Fruit fly (Drosophila melanogaster) whole organism, prepupa: ENCODE measurements around the gene Nipsnap.

Experiments
- Blimp-1 ChIP-seq: fragments of 200-800 bp; sonication (Bioruptor generic); optimal IDR thresholded peaks from 3 replicates; lab custom pipeline; 2017; ENCODE audit warnings: missing biosample characterization, missing genetic modification characterization, mild to moderate bottlenecking, moderate library complexity, missing genetic modification reagents
- CG10669 ChIP-seq: fragments of 200-800 bp; sonication (Bioruptor generic); optimal IDR thresholded peaks from 3 replicates; lab custom pipeline; 2018; ENCODE audit warnings: missing biosample characterization, mild to moderate bottlenecking, missing genetic modification characterization, moderate library complexity
- CG11762 ChIP-seq: fragments of 200-800 bp; sonication (Bioruptor generic); optimal IDR thresholded peaks from 3 replicates; lab custom pipeline; 2016; ENCODE audit warnings: missing biosample characterization, missing genetic modification characterization; ENCODE audit not compliant: insufficient read depth
- CG16779 ChIP-seq: fragments of 200-800 bp; sonication (Bioruptor generic); optimal IDR thresholded peaks from 3 replicates; lab custom pipeline; 2017; ENCODE audit warnings: missing biosample characterization, mild to moderate bottlenecking, missing genetic modification characterization
- CG3032 ChIP-seq: fragments of 200-800 bp; optimal IDR thresholded peaks from 2 replicates; lab custom pipeline; 2019; ENCODE audit warnings: missing biosample characterization, mild to moderate bottlenecking, missing genetic modification characterization, moderate library complexity
- CG31627 ChIP-seq: fragments of 200-800 bp; sonication (Bioruptor generic); optimal IDR thresholded peaks from 3 replicates; lab custom pipeline; 2016; ENCODE audit warnings: missing biosample characterization, missing genetic modification characterization
- CG32006 ChIP-seq: fragments of 200-800 bp; sonication (Bioruptor generic); optimal IDR thresholded peaks from 3 replicates; lab custom pipeline; 2017; ENCODE audit warnings: missing biosample characterization, mild to moderate bottlenecking, missing genetic modification characterization
- CG34406 ChIP-seq: fragments of 200-800 bp; sonication (Bioruptor generic); optimal IDR thresholded peaks from 3 replicates; lab custom pipeline; 2016; ENCODE audit warnings: missing biosample characterization, missing genetic modification characterization
- CG3919 ChIP-seq: fragments of 200-800 bp; sonication (Bioruptor generic); optimal IDR thresholded peaks from 3 replicates; lab custom pipeline; 2016; ENCODE audit warnings: missing biosample characterization, missing genetic modification characterization
- CG4318 ChIP-seq: fragments of 200-800 bp; sonication (Bioruptor generic); optimal IDR thresholded peaks from 3 replicates; lab custom pipeline; 2017; ENCODE audit warnings: missing biosample characterization, mild to moderate bottlenecking, missing genetic modification characterization
- CG6163 ChIP-seq: fragments of 200-800 bp; sonication (Bioruptor generic); IDR thresholded peaks from 3 replicates; pipeline ENCODE4 v1.3.6; 2022; ENCODE audit warnings: missing biosample characterization, missing genetic modification characterization
- CG6276 ChIP-seq: fragments of 200-800 bp; sonication (Bioruptor generic); optimal IDR thresholded peaks from 2 replicates; lab custom pipeline; 2017; ENCODE audit warnings: missing biosample characterization, mild to moderate bottlenecking, missing genetic modification characterization
- CG6792 ChIP-seq: fragments of 200-800 bp; sonication (Bioruptor generic); optimal IDR thresholded peaks from 3 replicates; lab custom pipeline; 2016; ENCODE audit warnings: missing biosample characterization, missing genetic modification characterization
- CG6808 ChIP-seq: fragments of 200-800 bp; sonication (Bioruptor generic); optimal IDR thresholded peaks from 3 replicates; lab custom pipeline; 2017; ENCODE audit warnings: missing biosample characterization, missing genetic modification characterization, mild to moderate bottlenecking, moderate library complexity, missing genetic modification reagents
- CG7368 ChIP-seq: fragments of 200-800 bp; sonication (Bioruptor generic); optimal IDR thresholded peaks from 3 replicates; lab custom pipeline; 2016; ENCODE audit warnings: missing biosample characterization, missing genetic modification characterization
- CG8119 ChIP-seq: fragments of 200-800 bp; sonication (Bioruptor generic); IDR thresholded peaks from 3 replicates; pipeline ENCODE4 v1.3.6; 2022; ENCODE audit warnings: missing biosample characterization, missing genetic modification characterization
- CG8319 ChIP-seq: fragments of 200-800 bp; sonication (Bioruptor generic); optimal IDR thresholded peaks from 3 replicates; lab custom pipeline; 2016; ENCODE audit warnings: missing biosample characterization, missing genetic modification characterization
- CG8632 ChIP-seq: fragments of 200-800 bp; sonication (Bioruptor generic); optimal IDR thresholded peaks from 3 replicates; lab custom pipeline; 2016; ENCODE audit warnings: missing biosample characterization, missing genetic modification characterization
- CG9139 ChIP-seq: fragments of 200-800 bp; sonication (Bioruptor generic); optimal IDR thresholded peaks from 3 replicates; lab custom pipeline; 2017; ENCODE audit warnings: missing biosample characterization, mild to moderate bottlenecking, missing genetic modification characterization
- Eip78C ChIP-seq: fragments of 200-800 bp; sonication (Bioruptor generic); peaks from one replicate; lab custom pipeline; 2016; ENCODE audit warnings: missing biosample characterization, missing genetic modification characterization
- Ets21C ChIP-seq: fragments of 200-800 bp; sonication (Bioruptor generic); optimal IDR thresholded peaks from 3 replicates; lab custom pipeline; 2016; ENCODE audit warnings: missing biosample characterization, missing genetic modification characterization
- Ets96B ChIP-seq: fragments of 200-800 bp; optimal IDR thresholded peaks from 2 replicates; lab custom pipeline; 2019; ENCODE audit warnings: missing biosample characterization, mild to moderate bottlenecking, missing genetic modification characterization, moderate library complexity
- Hr38 ChIP-seq: sonication (Bioruptor generic); optimal IDR thresholded peaks from 2 replicates; lab custom pipeline; 2016; ENCODE audit warnings: missing biosample characterization, missing genetic modification characterization
- Hr4 ChIP-seq: fragments of 200-800 bp; sonication (Bioruptor generic); optimal IDR thresholded peaks from 3 replicates; lab custom pipeline; 2016; ENCODE audit warnings: missing biosample characterization, missing genetic modification characterization
- Met ChIP-seq: fragments of 200-800 bp; sonication (Bioruptor generic); optimal IDR thresholded peaks from 3 replicates; lab custom pipeline; 2016; ENCODE audit warnings: missing biosample characterization, missing genetic modification characterization
- OdsH ChIP-seq: fragments of 200-800 bp; sonication (Bioruptor generic); optimal IDR thresholded peaks from 3 replicates; lab custom pipeline; 2016; ENCODE audit warnings: missing biosample characterization, missing genetic modification characterization
- Smox ChIP-seq: fragments of 200-800 bp; sonication (Bioruptor generic); optimal IDR thresholded peaks from 3 replicates; lab custom pipeline; 2016; ENCODE audit warnings: missing biosample characterization, missing genetic modification characterization
- achi ChIP-seq: fragments of 200-800 bp; sonication (Bioruptor generic); optimal IDR thresholded peaks from 3 replicates; lab custom pipeline; 2016; ENCODE audit warnings: missing biosample characterization, missing genetic modification characterization
- acj6 ChIP-seq: fragments of 200-800 bp; sonication (Bioruptor generic); optimal IDR thresholded peaks from 3 replicates; lab custom pipeline; 2016; ENCODE audit warnings: missing biosample characterization, missing genetic modification characterization
- cyc ChIP-seq: fragments of 200-800 bp; sonication (Bioruptor generic); optimal IDR thresholded peaks from 3 replicates; lab custom pipeline; 2016; ENCODE audit warnings: missing biosample characterization, missing genetic modification characterization
- eg ChIP-seq: fragments of 200-800 bp; sonication (Bioruptor generic); IDR thresholded peaks from 3 replicates; pipeline ENCODE4 v1.3.6; 2022; ENCODE audit warnings: missing biosample characterization, missing genetic modification characterization
- fd59A ChIP-seq: fragments of 200-800 bp; sonication (Bioruptor generic); optimal IDR thresholded peaks from 2 replicates; lab custom pipeline; 2017; ENCODE audit warnings: missing biosample characterization, mild to moderate bottlenecking, missing genetic modification characterization, missing genetic modification reagents
- fkh ChIP-seq: fragments of 200-800 bp; sonication (Bioruptor generic); optimal IDR thresholded peaks from 3 replicates; lab custom pipeline; 2017; ENCODE audit warnings: missing biosample characterization, mild to moderate bottlenecking, missing genetic modification characterization, moderate library complexity
- pdm3 ChIP-seq: fragments of 200-800 bp; sonication (Bioruptor generic); optimal IDR thresholded peaks from 3 replicates; lab custom pipeline; 2016; ENCODE audit warnings: missing biosample characterization, missing genetic modification characterization
- svp ChIP-seq: fragments of 200-800 bp; sonication (Bioruptor generic); peaks from one replicate; lab custom pipeline; 2016; ENCODE audit warnings: missing biosample characterization, missing genetic modification characterization
- topi ChIP-seq: fragments of 200-800 bp; sonication (Bioruptor generic); optimal IDR thresholded peaks from 3 replicates; lab custom pipeline; 2016; ENCODE audit warnings: missing biosample characterization, missing genetic modification characterization
- vri ChIP-seq: fragments of 200-800 bp; sonication (Bioruptor generic); optimal IDR thresholded peaks from 3 replicates; lab custom pipeline; 2016; ENCODE audit warnings: missing biosample characterization, mild to moderate bottlenecking, missing genetic modification characterization

Gene Nipsnap

dm6 chrX:16085865-16086592 is 12.7 kb upstream of the Nipsnap start (continued):
- TF ChIP-seq CG4318 (GFP tag; lab: Kevin White, UChicago), result peak; percentile 32
- peak; percentile 85 for TF ChIP-seq Eip78C (GFP tag; lab: Kevin White, UChicago)
- no peak for TF ChIP-seq CG32006 (GFP tag; lab: Kevin White, UChicago)
- TF ChIP-seq CG3032 (tag; lab: Kevin White, UChicago), result no peak
- TF ChIP-seq fkh (GFP tag; lab: Kevin White, UChicago), result no peak
- TF ChIP-seq topi (GFP tag; lab: Kevin White, UChicago), result no peak
- TF ChIP-seq CG16779, result no peak
- TF ChIP-seq CG34406 (GFP tag; lab: Kevin White, UChicago), result no peak
- TF ChIP-seq fd59A (GFP tag; lab: Kevin White, UChicago), result no peak
- TF ChIP-seq svp, result no peak
- no peak for TF ChIP-seq eg (GFP tag; lab: Robert Waterston, UW)
- TF ChIP-seq OdsH (GFP tag; lab: Kevin White, UChicago), result peak; percentile 52
- TF ChIP-seq CG6163 (GFP tag; lab: Robert Waterston, UW), result no peak
- no peak for TF ChIP-seq achi (GFP tag; lab: Kevin White, UChicago)
- no peak for TF ChIP-seq CG31627 (GFP tag; lab: Kevin White, UChicago)
- no peak for TF ChIP-seq CG11762
- TF ChIP-seq CG8119 (GFP tag; lab: Robert Waterston, UW), result no peak; the same call in 2 of the 3 replicates
- no peak for TF ChIP-seq Hr38 (GFP tag; lab: Kevin White, UChicago)
- no peak for TF ChIP-seq vri (GFP tag; lab: Kevin White, UChicago)
- no peak for TF ChIP-seq CG6808 (GFP tag; lab: Kevin White, UChicago)
- TF ChIP-seq CG6276 (GFP tag; lab: Kevin White, UChicago), result no peak
- TF ChIP-seq acj6, result peak; percentile 47
- peak; percentile 23 for TF ChIP-seq CG6792 (GFP tag; lab: Kevin White, UChicago)
- TF ChIP-seq cyc (GFP tag; lab: Kevin White, UChicago), result peak; percentile 8
- no peak for TF ChIP-seq Ets96B (tag; lab: Kevin White, UChicago)
- no peak for TF ChIP-seq CG7368
- no peak for TF ChIP-seq CG9139 (GFP tag; lab: Kevin White, UChicago)
- peak; percentile 49 for TF ChIP-seq Hr4 (GFP tag; lab: Kevin White, UChicago)
- TF ChIP-seq, all 60 proteins: peak for 16

DNA sequence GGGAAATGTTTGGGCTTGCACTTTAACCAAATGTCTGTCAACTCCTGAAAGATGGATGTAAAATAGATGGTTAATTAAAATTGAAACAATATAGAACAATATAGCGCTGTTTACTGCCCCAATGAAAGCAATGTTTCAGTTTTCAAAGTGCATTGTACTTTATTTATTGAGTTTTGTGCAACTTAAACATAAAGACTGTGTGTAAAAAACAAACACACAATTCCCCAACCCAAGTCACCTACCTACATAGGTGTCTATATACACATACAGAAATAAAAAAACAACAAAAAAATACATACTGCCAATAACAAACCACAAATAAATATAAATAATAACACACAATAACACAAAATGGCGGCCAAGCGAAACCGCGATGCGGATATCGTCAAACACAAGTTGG is 9.6 kb upstream of the Nipsnap start, which contains the start of gene CG8958:
Gene CG8958 (plus strand): TSS at position 301 of the 400 bp plus-strand sequence.
- TF ChIP-seq CG32006 (GFP tag; lab: Kevin White, UChicago) (no peak), pdm3 (GFP tag; lab: Kevin White, UChicago) (no peak), OdsH (GFP tag; lab: Kevin White, UChicago) (no peak), CG8319 (no peak), CG11762 (no peak), fkh (GFP tag; lab: Kevin White, UChicago) (no peak), Met (GFP tag; lab: Kevin White, UChicago) (no peak), CG3919 (no peak), Ets21C (GFP tag; lab: Kevin White, UChicago) (no peak), acj6 (no peak), Smox (no peak), vri (GFP tag; lab: Kevin White, UChicago) (no peak), Hr4 (GFP tag; lab: Kevin White, UChicago) (no peak), svp (no peak), CG16779 (no peak), CG31627 (GFP tag; lab: Kevin White, UChicago) (no peak), CG8632 (GFP tag; lab: Kevin White, UChicago) (no peak), CG10669 (no peak), CG34406 (GFP tag; lab: Kevin White, UChicago) (no peak), Blimp-1 (GFP tag; lab: Kevin White, UChicago) (no peak)
